Worm (Caenorhabditis elegans): Measurements from ENCODE around the gene abu-1.

DNA sequence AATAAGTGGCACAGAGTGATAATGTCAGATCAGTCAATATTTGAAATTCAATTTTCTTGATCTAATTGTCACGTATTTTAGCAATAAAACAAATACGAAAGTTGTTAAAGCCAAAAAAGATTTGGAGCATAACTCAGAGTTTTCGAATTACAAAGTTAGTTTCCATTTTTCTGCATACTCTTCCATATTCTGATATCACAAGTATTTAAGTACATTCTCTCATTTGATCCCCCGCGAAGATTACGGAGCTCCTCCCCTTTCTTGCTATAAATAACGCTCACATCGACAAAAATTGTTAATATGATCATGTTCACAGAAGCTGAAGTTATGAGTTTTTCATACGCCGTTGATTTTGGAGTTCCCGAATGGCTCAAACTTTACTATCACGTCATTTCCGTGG, 13.4 kb downstream of the abu-1 start, which contains the start of gene sri-20:
- TF ChIP-seq ztf-11 (tag; optimal IDR thresholded peaks at IDR 0.05) (no peak), jun-1 (tag; optimal IDR thresholded peaks at IDR 0.05) (no peak), lin-13 (GFP tag; optimal IDR thresholded peaks at IDR 0.05) (no peak), zag-1 (tag; optimal IDR thresholded peaks at IDR 0.05) (no peak), snpc-4 (tag; optimal IDR thresholded peaks at IDR 0.05) (no peak), dve-1 (tag; optimal IDR thresholded peaks at IDR 0.05; ENCODE audit: insufficient read depth) (no peak), lin-39 (tag; optimal IDR thresholded peaks at IDR 0.05) (no peak), nhr-11 (tag; optimal IDR thresholded peaks at IDR 0.05) (no peak), vab-7 (GFP tag; IDR thresholded peaks at IDR 0.05) (no peak), egl-27 (tag; optimal IDR thresholded peaks at IDR 0.05) (no peak)

Measured in whole organism, L4 larva.